Fruit fly (Drosophila melanogaster): ENCODE data around the gene CG10405.

Gene CG10405

DNA sequence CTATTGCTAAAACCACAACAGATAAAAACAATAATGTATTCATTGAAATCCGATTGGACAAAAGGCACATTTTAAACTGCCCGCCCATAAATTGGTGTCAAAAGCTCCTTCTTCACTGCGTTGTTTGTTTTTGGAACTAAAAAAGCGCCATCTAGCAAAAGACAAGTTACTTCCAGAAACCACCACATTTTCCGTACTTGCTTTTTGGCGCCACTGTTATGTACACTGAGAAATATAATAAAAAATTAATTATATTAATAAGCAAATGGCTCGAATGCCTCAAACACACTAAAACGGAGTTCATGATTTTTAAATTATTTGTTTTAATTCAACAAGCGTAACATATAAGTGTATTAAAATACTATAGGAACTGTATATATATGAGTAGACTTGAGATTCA, 43.1 kb downstream of the CG10405 start (continued):
- TF ChIP-seq wdn (GFP tag; IDR thresholded peaks at IDR 0.05) (peak; percentile 77), CG17612 (GFP tag; IDR thresholded peaks at IDR 0.05) (peak; percentile 59; the same call in 1 of the 2 replicates), Abd-B (GFP tag; optimal IDR thresholded peaks at IDR 0.05) (peak; percentile 46), cg (GFP tag; optimal IDR thresholded peaks at IDR 0.05) (no peak), CG2120 (GFP tag; optimal IDR thresholded peaks at IDR 0.05) (peak; percentile 79), CG3163 (GFP tag; optimal IDR thresholded peaks at IDR 0.05) (peak; percentile 47), CG32767 (GFP tag; IDR thresholded peaks at IDR 0.05) (no peak), kni (GFP tag; optimal IDR thresholded peaks at IDR 0.05) (no peak), CG5953 (GFP tag; IDR thresholded peaks at IDR 0.05) (peak; percentile 90), CG17359 (tag; optimal IDR thresholded peaks at IDR 0.05) (peak; percentile 92), HmgZ (tag; optimal IDR thresholded peaks at IDR 0.05) (peak; percentile 77), CG12155 (GFP tag; optimal IDR thresholded peaks at IDR 0.05) (peak; percentile 64), kay (GFP tag; optimal IDR thresholded peaks at IDR 0.05) (peak; percentile 60), CG7271 (tag; optimal IDR thresholded peaks at IDR 0.05) (peak; percentile 37), h (optimal IDR thresholded peaks at IDR 0.05) (no peak), seq (GFP tag; IDR thresholded peaks at IDR 0.05) (no peak), wek (GFP tag; optimal IDR thresholded peaks at IDR 0.05) (peak; percentile 13), Dip3 (GFP tag; optimal IDR thresholded peaks at IDR 0.05) (peak; percentile 31), CG8944 (GFP tag; optimal IDR thresholded peaks at IDR 0.05) (peak; percentile 78), crc (GFP tag; optimal IDR thresholded peaks at IDR 0.05) (no peak), salm (tag; optimal IDR thresholded peaks at IDR 0.05) (peak; percentile 62), nerfin-2 (GFP tag; IDR thresholded peaks at IDR 0.05; ENCODE audit: partially characterized antibody) (no peak), tap (tag; optimal IDR thresholded peaks at IDR 0.05) (peak; percentile 77), gsb (GFP tag; IDR thresholded peaks at IDR 0.05) (peak; percentile 81), Tbp (GFP tag; optimal IDR thresholded peaks at IDR 0.05) (no peak), CG2875 (GFP tag; optimal IDR thresholded peaks at IDR 0.05) (peak; percentile 73), ac (GFP tag; optimal IDR thresholded peaks at IDR 0.05) (peak; percentile 29), pfk (GFP tag; optimal IDR thresholded peaks at IDR 0.05) (no peak), YL-1 (GFP tag; optimal IDR thresholded peaks at IDR 0.05) (peak; percentile 50), Hey (tag; optimal IDR thresholded peaks at IDR 0.05) (no peak), Lhr (GFP tag; optimal IDR thresholded peaks at IDR 0.05) (peak; percentile 81), CG8924 (tag; optimal IDR thresholded peaks at IDR 0.05) (peak; percentile 79), Dad (GFP tag; optimal IDR thresholded peaks at IDR 0.05) (peak; percentile 47), CG7987 (GFP tag; optimal IDR thresholded peaks at IDR 0.05) (peak; percentile 85), Xbp1 (GFP tag; optimal IDR thresholded peaks at IDR 0.05) (peak; percentile 92), CG10366 (GFP tag; IDR thresholded peaks at IDR 0.05) (peak; percentile 88), CG17328 (GFP tag; IDR thresholded peaks at IDR 0.05) (peak; percentile 82), CG11696 (GFP tag; IDR thresholded peaks at IDR 0.05) (peak; percentile 65), dimm (GFP tag; IDR thresholded peaks at IDR 0.05) (peak; percentile 70), CG14441 (GFP tag; IDR thresholded peaks at IDR 0.05) (peak; percentile 92), chm (GFP tag; IDR thresholded peaks at IDR 0.05) (peak; percentile 87), CG4820 (GFP tag; optimal IDR thresholded peaks at IDR 0.05) (peak; percentile 79), E2f2 (GFP tag; IDR thresholded peaks at IDR 0.05) (peak; percentile 96), zen (tag; optimal IDR thresholded peaks at IDR 0.05) (peak; percentile 81), CG10462 (GFP tag; optimal IDR thresholded peaks at IDR 0.05) (peak; percentile 66), sim (GFP tag; IDR thresholded peaks at IDR 0.05) (0 out of 2 replicates have a peak, but pooled peaks have one; percentile 35), CG8089 (GFP tag; optimal IDR thresholded peaks at IDR 0.05) (peak; percentile 49), schlank (tag; optimal IDR thresholded peaks at IDR 0.05) (peak; percentile 28), Ada2b (GFP tag; IDR thresholded peaks at IDR 0.05) (peak; percentile 70; the same call in 1 of the 2 replicates), Drgx (GFP tag; IDR thresholded peaks at IDR 0.05) (peak; percentile 81), Scr (GFP tag; IDR thresholded peaks at IDR 0.05; ENCODE audit: partially characterized antibody) (no peak)
